Worm (Caenorhabditis elegans) whole organism, L4 larva: ENCODE data around the gene ttr-53.

Source experiments
- F49E8.2 ChIP-seq: sonication (generic microtip); optimal IDR thresholded peaks from 2 replicates; lab custom pipeline; 2016; ENCODE audit warnings: missing compliant biosample characterization, mild to moderate bottlenecking, missing genetic modification characterization, borderline replicate concordance
- ama-1 ChIP-seq: fragments of 150-350 bp; optimal IDR thresholded peaks from 2 replicates; lab custom pipeline; 2014; ENCODE audit warnings: inconsistent platforms, mixed read lengths
- ceh-28 ChIP-seq: fragments of 150-350 bp; optimal IDR thresholded peaks from 2 replicates; lab custom pipeline; 2014; ENCODE audit warnings: missing biosample characterization, missing genetic modification reagents, missing genetic modification characterization
- ceh-62 ChIP-seq: sonication (generic microtip); optimal IDR thresholded peaks from 2 replicates; lab custom pipeline; 2017; ENCODE audit warnings: missing biosample characterization, missing genetic modification characterization
- daf-8 ChIP-seq: fragments of 200-800 bp; sonication (Bioruptor generic); IDR thresholded peaks from 2 replicates; pipeline ENCODE4 v1.3.6; 2022; ENCODE audit warnings: missing genetic modification characterization, missing compliant biosample characterization
- jun-1 ChIP-seq: fragments of 150-350 bp; optimal IDR thresholded peaks from 2 replicates; lab custom pipeline; 2014; ENCODE audit warnings: missing biosample characterization, missing genetic modification reagents, missing genetic modification characterization
- skn-1 ChIP-seq: fragments of 150-350 bp; optimal IDR thresholded peaks from 2 replicates; lab custom pipeline; 2014; ENCODE audit warnings: missing biosample characterization, missing genetic modification characterization
- spr-1 ChIP-seq: sonication (generic microtip); optimal IDR thresholded peaks from 2 replicates; lab custom pipeline; 2016; ENCODE audit warnings: mild to moderate bottlenecking, missing genetic modification characterization, missing compliant biosample characterization
- zag-1 ChIP-seq: fragments of 150-350 bp; optimal IDR thresholded peaks from 2 replicates; lab custom pipeline; 2014; ENCODE audit warnings: missing biosample characterization, missing genetic modification characterization
- zip-2 ChIP-seq: fragments of 150-350 bp; optimal IDR thresholded peaks from 2 replicates; lab custom pipeline; 2014; ENCODE audit warnings: missing biosample characterization, missing genetic modification characterization
- ztf-11 ChIP-seq: fragments of 150-350 bp; optimal IDR thresholded peaks from 2 replicates; lab custom pipeline; 2014; ENCODE audit warnings: missing biosample characterization, missing genetic modification characterization

DNA sequence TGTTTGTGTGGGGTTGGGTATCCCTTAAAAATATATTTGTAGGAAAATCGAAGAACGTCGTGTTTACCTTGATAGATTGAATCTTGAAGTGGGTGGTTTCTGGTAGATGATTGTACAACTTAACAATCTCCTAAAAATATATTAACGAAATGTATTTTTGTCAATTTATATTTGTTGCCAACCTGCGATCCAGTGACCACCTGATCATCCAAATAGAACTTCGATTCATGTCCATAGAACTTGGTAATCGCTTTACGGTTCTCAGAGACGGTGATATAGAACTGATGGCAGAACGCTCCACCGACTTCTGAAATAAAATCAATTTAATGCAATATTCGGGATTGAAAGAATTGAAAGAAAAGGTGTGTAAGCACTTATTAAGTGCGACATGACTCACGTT is 29.4 kb upstream of the ttr-53 start:
- TF ChIP-seq skn-1 (tag; lab: Kevin White, UChicago) (no peak), ztf-11 (no peak), ceh-28 (tag; lab: Kevin White, UChicago) (no peak), spr-1 (tag; lab: Kevin White, UChicago) (no peak), F49E8.2 (no peak), zip-2 (tag; lab: Kevin White, UChicago) (no peak), jun-1 (tag; lab: Kevin White, UChicago) (no peak), ceh-62 (tag; lab: Kevin White, UChicago) (no peak), ama-1 (lab: Kevin White, UChicago) (no peak), daf-8 (GFP tag; lab: Robert Waterston, UW) (no peak), zag-1 (no peak)
